Fruit fly (Drosophila melanogaster) whole organism, embryonic: ENCODE data around the gene CG32751.

Experiments
- Abd-B ChIP-seq: fragments of 200-800 bp; sonication (Bioruptor generic); optimal IDR thresholded peaks from 2 replicates; lab custom pipeline; 2018; ENCODE audit warnings: missing biosample characterization, mild to moderate bottlenecking, missing genetic modification characterization, moderate library complexity
- Atf-2 ChIP-seq: fragments of 200-800 bp; sonication (Bioruptor generic); optimal IDR thresholded peaks from 2 replicates; lab custom pipeline; 2016; ENCODE audit warnings: missing biosample characterization, missing genetic modification characterization
- Atf3 ChIP-seq: fragments of 200-800 bp; sonication (Bioruptor generic); optimal IDR thresholded peaks from 3 replicates; lab custom pipeline; 2016; ENCODE audit warnings: missing biosample characterization, missing genetic modification characterization
- CG10565 ChIP-seq: fragments of 200-800 bp; sonication (Bioruptor generic); optimal IDR thresholded peaks from 3 replicates; lab custom pipeline; 2016; ENCODE audit warnings: missing biosample characterization, mild to moderate bottlenecking, missing genetic modification characterization
- CG12104 ChIP-seq: fragments of 200-800 bp; sonication (Bioruptor generic); optimal IDR thresholded peaks from 3 replicates; lab custom pipeline; 2016; ENCODE audit warnings: missing biosample characterization, missing genetic modification characterization
- CG12236 ChIP-seq: fragments of 200-800 bp; sonication (Bioruptor generic); optimal IDR thresholded peaks from 2 replicates; lab custom pipeline; 2016; ENCODE audit warnings: missing biosample characterization, missing genetic modification characterization
- CG1233 ChIP-seq: fragments of 200-800 bp; sonication (Bioruptor generic); optimal IDR thresholded peaks from 4 replicates; lab custom pipeline; 2018; ENCODE audit warnings: missing biosample characterization, mild to moderate bottlenecking, missing genetic modification characterization
- CG12769 ChIP-seq: fragments of 200-800 bp; sonication (Bioruptor generic); optimal IDR thresholded peaks from 2 replicates; lab custom pipeline; 2019; ENCODE audit warnings: missing biosample characterization, mild to moderate bottlenecking, missing genetic modification characterization, moderate library complexity
- CG15011 ChIP-seq: fragments of 200-800 bp; sonication (Bioruptor generic); optimal IDR thresholded peaks from 3 replicates; lab custom pipeline; 2018; ENCODE audit warnings: missing biosample characterization, mild to moderate bottlenecking, missing genetic modification characterization
- CG17186 ChIP-seq: fragments of 200-800 bp; sonication (Bioruptor generic); optimal IDR thresholded peaks from 3 replicates; lab custom pipeline; 2017; ENCODE audit warnings: missing biosample characterization, missing genetic modification reagents, missing genetic modification characterization
- CG4424 ChIP-seq: fragments of 200-800 bp; sonication (Bioruptor generic); optimal IDR thresholded peaks from 3 replicates; lab custom pipeline; 2016; ENCODE audit warnings: missing biosample characterization, missing genetic modification characterization
- CG5245 ChIP-seq: fragments of 200-800 bp; sonication (Bioruptor generic); optimal IDR thresholded peaks from 3 replicates; lab custom pipeline; 2016; ENCODE audit warnings: missing biosample characterization, missing genetic modification characterization
- CG6689 ChIP-seq: fragments of 200-800 bp; sonication (Bioruptor generic); IDR thresholded peaks from 2 replicates; pipeline ENCODE4 v1.3.6; 2022; ENCODE audit warnings: missing biosample characterization, missing genetic modification characterization
- CG7963 ChIP-seq: fragments of 200-800 bp; sonication (Bioruptor generic); IDR thresholded peaks from 3 replicates; pipeline ENCODE4 v1.3.6; 2022; ENCODE audit warnings: missing biosample characterization, missing genetic modification characterization; ENCODE audit not compliant: partially characterized antibody
- CG8478 ChIP-seq: fragments of >200 bp; optimal IDR thresholded peaks from 2 replicates; lab custom pipeline; 2018
- CkIIα-i1 ChIP-seq: fragments of 200-800 bp; sonication (Bioruptor generic); IDR thresholded peaks from 2 replicates; pipeline ENCODE4 v1.3.6; 2022; ENCODE audit warnings: missing biosample characterization, missing genetic modification characterization
- E2f2 ChIP-seq: fragments of 200-800 bp; sonication (Bioruptor generic); IDR thresholded peaks from 2 replicates; pipeline ENCODE4 v1.3.6; 2022; ENCODE audit warnings: missing biosample characterization, missing genetic modification characterization
- Ets65A ChIP-seq: fragments of 200-800 bp; sonication (Bioruptor generic); peaks from one replicate; lab custom pipeline; 2016; ENCODE audit warnings: missing biosample characterization, missing genetic modification characterization
- Fer2 ChIP-seq: fragments of 200-800 bp; sonication (Bioruptor generic); optimal IDR thresholded peaks from 2 replicates; lab custom pipeline; 2018; ENCODE audit warnings: missing biosample characterization, mild to moderate bottlenecking, missing genetic modification characterization, moderate library complexity
- Gug ChIP-seq: fragments of 200-800 bp; sonication (Bioruptor generic); IDR thresholded peaks from 4 replicates; pipeline ENCODE4 v1.3.6; 2022; ENCODE audit warnings: missing biosample characterization, missing genetic modification characterization
- H2.0 ChIP-seq: fragments of 200-800 bp; sonication (Bioruptor generic); IDR thresholded peaks from 2 replicates; pipeline ENCODE4 v1.3.6; 2022; ENCODE audit warnings: missing biosample characterization, missing genetic modification characterization
- HHEX ChIP-seq: fragments of 200-800 bp; sonication (Bioruptor generic); optimal IDR thresholded peaks from 3 replicates; lab custom pipeline; 2017; ENCODE audit warnings: missing biosample characterization, mild to moderate bottlenecking, missing genetic modification characterization, missing genetic modification reagents
- HmgD ChIP-seq: fragments of 200-800 bp; sonication (Bioruptor generic); optimal IDR thresholded peaks from 3 replicates; lab custom pipeline; 2016; ENCODE audit warnings: missing biosample characterization, missing genetic modification characterization
- Lhr ChIP-seq: fragments of 200-800 bp; sonication (Bioruptor generic); optimal IDR thresholded peaks from 3 replicates; lab custom pipeline; 2017; ENCODE audit warnings: mild to moderate bottlenecking, missing biosample characterization, missing genetic modification reagents, missing genetic modification characterization
- MBD-R2 ChIP-seq: fragments of 200-800 bp; sonication (Bioruptor generic); IDR thresholded peaks from 2 replicates; pipeline ENCODE4 v1.3.6; 2022; ENCODE audit warnings: missing biosample characterization, missing genetic modification characterization
- Neu2 ChIP-seq: fragments of 200-800 bp; sonication (Bioruptor generic); optimal IDR thresholded peaks from 3 replicates; lab custom pipeline; 2016; ENCODE audit warnings: missing biosample characterization, missing genetic modification characterization, borderline replicate concordance
- PHDP ChIP-seq: fragments of 200-800 bp; sonication (Bioruptor generic); optimal IDR thresholded peaks from 3 replicates; lab custom pipeline; 2018; ENCODE audit warnings: missing biosample characterization, mild to moderate bottlenecking, missing genetic modification characterization, moderate library complexity
- Side ChIP-seq: fragments of 200-800 bp; sonication (Bioruptor generic); optimal IDR thresholded peaks from 2 replicates; lab custom pipeline; 2016; ENCODE audit warnings: missing biosample characterization, missing genetic modification characterization
- Sox102F ChIP-seq: fragments of 200-800 bp; sonication (Bioruptor generic); optimal IDR thresholded peaks from 2 replicates; lab custom pipeline; 2018; ENCODE audit warnings: missing biosample characterization, mild to moderate bottlenecking, missing genetic modification characterization, moderate library complexity
- Sry-β ChIP-seq: fragments of 200-800 bp; sonication (Bioruptor generic); optimal IDR thresholded peaks from 2 replicates; lab custom pipeline; 2018; ENCODE audit warnings: missing biosample characterization, mild to moderate bottlenecking, missing genetic modification characterization, moderate library complexity
- Vsx1 ChIP-seq: fragments of 200-800 bp; sonication (Bioruptor generic); optimal IDR thresholded peaks from 2 replicates; lab custom pipeline; 2017; ENCODE audit warnings: missing biosample characterization, mild to moderate bottlenecking, missing genetic modification characterization, missing genetic modification reagents
- ash1 ChIP-seq: fragments of 200-800 bp; sonication (Bioruptor generic); optimal IDR thresholded peaks from 2 replicates; lab custom pipeline; 2018; ENCODE audit warnings: missing biosample characterization, mild to moderate bottlenecking, missing genetic modification characterization
- cad ChIP-seq: fragments of >200 bp; optimal IDR thresholded peaks from 2 replicates; lab custom pipeline; 2017; ENCODE audit warnings: missing biosample characterization, missing genetic modification characterization
- cas ChIP-seq: fragments of 200-800 bp; sonication (Bioruptor generic); IDR thresholded peaks from 2 replicates; pipeline ENCODE4 v1.3.6; 2022; ENCODE audit warnings: missing biosample characterization, missing genetic modification characterization
- cato ChIP-seq: fragments of 200-800 bp; sonication (Bioruptor generic); optimal IDR thresholded peaks from 2 replicates; lab custom pipeline; 2016; ENCODE audit warnings: missing biosample characterization, missing genetic modification characterization, borderline replicate concordance
- corto ChIP-seq: fragments of 200-800 bp; sonication (Bioruptor generic); optimal IDR thresholded peaks from 2 replicates; lab custom pipeline; 2016; ENCODE audit warnings: missing biosample characterization, mild to moderate bottlenecking, missing genetic modification characterization, moderate library complexity
- insv ChIP-seq, 2 experiments: fragments of 200-800 bp; sonication (Bioruptor generic); optimal IDR thresholded peaks; 3 replicates each; lab custom pipeline; 2016 to 2018; ENCODE audit warnings: missing biosample characterization in 2 of 2, missing genetic modification characterization in 2 of 2
- otp ChIP-seq: fragments of 200-800 bp; sonication (Bioruptor generic); IDR thresholded peaks from 3 replicates; pipeline ENCODE4, ENCODE4 v1.3.6; 2022; ENCODE audit warnings: missing biosample characterization, missing genetic modification characterization
- pb ChIP-seq: fragments of 200-800 bp; sonication (Bioruptor generic); optimal IDR thresholded peaks from 3 replicates; lab custom pipeline; 2016; ENCODE audit warnings: missing biosample characterization, missing genetic modification characterization
- pnt ChIP-seq: fragments of 200-800 bp; sonication (Bioruptor generic); optimal IDR thresholded peaks from 3 replicates; lab custom pipeline; 2016; ENCODE audit warnings: missing biosample characterization, missing genetic modification characterization
- pum ChIP-seq: fragments of 200-800 bp; sonication (Bioruptor generic); optimal IDR thresholded peaks from 2 replicates; lab custom pipeline; 2016; ENCODE audit warnings: missing biosample characterization, missing genetic modification characterization
- salm ChIP-seq: fragments of 200-800 bp; sonication (Bioruptor generic); optimal IDR thresholded peaks from 2 replicates; lab custom pipeline; 2018; ENCODE audit warnings: missing biosample characterization, mild to moderate bottlenecking, missing genetic modification characterization
- sima ChIP-seq: fragments of 200-800 bp; sonication (Bioruptor generic); optimal IDR thresholded peaks from 2 replicates; lab custom pipeline; 2016; ENCODE audit warnings: missing biosample characterization, missing genetic modification characterization
- so ChIP-seq: fragments of 200-800 bp; sonication (Bioruptor generic); IDR thresholded peaks from 3 replicates; pipeline ENCODE4 v1.3.6; 2022; ENCODE audit warnings: missing biosample characterization, missing genetic modification characterization
- sob ChIP-seq: fragments of 200-800 bp; sonication (Bioruptor generic); IDR thresholded peaks from 2 replicates; pipeline ENCODE4 v1.3.6; 2022; ENCODE audit warnings: missing biosample characterization, missing genetic modification characterization
- tgo ChIP-seq: fragments of 200-800 bp; sonication (Bioruptor generic); IDR thresholded peaks from 3 replicates; pipeline ENCODE4 v1.3.6; 2022; ENCODE audit warnings: missing biosample characterization, missing genetic modification characterization
- tna ChIP-seq: fragments of 200-800 bp; sonication (Bioruptor generic); IDR thresholded peaks from 2 replicates; pipeline ENCODE4 v1.3.6; 2022; ENCODE audit warnings: missing biosample characterization, missing genetic modification characterization; ENCODE audit not compliant: partially characterized antibody
- trh ChIP-seq: fragments of 200-800 bp; sonication (Bioruptor generic); optimal IDR thresholded peaks from 2 replicates; lab custom pipeline; 2016; ENCODE audit warnings: missing biosample characterization, missing genetic modification characterization
- vnd ChIP-seq: fragments of 200-800 bp; sonication (Bioruptor generic); IDR thresholded peaks from 3 replicates; pipeline ENCODE4 v1.3.6; 2022; ENCODE audit warnings: missing biosample characterization, missing genetic modification characterization; ENCODE audit not compliant: partially characterized antibody
- wor ChIP-seq: fragments of 200-800 bp; sonication (Bioruptor generic); IDR thresholded peaks from 2 replicates; pipeline ENCODE4 v1.3.6; 2022; ENCODE audit warnings: missing biosample characterization, missing genetic modification characterization
- zfh1 ChIP-seq: fragments of 200-800 bp; sonication (Bioruptor generic); IDR thresholded peaks from 3 replicates; pipeline ENCODE4 v1.3.6; 2022; ENCODE audit warnings: missing biosample characterization, missing genetic modification characterization

CG32751 gene

DNA sequence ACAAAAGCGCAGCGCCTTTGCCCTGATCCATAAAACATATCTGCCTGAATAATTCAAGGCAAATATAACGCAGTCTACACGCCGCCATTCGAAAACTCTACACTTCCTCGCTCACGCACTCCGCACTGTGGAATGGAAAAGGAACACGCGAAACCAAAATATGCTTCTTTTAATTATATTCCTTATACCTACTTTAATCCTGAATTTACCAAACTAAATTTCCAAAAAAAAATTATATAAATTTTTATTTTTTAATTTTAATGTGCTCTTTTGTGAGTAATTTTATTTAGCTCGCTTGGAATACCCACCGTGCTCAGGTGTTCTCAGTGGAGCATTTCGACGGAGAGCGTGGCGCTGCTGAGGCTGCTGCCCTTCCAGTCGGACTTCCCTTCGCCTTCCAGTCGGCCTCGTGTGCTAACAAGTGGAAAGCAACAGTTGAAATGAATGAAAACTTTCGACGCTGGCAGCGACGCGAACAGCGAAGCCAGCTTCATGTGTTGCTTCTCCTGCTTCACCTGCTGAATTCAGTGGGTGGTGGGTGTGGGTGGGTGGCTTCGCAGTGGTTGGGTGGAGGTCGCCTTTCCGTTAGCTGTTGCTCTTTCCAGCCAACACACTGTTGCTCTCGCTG, 5.2 kb downstream of the CG32751 start (continued):
- TF ChIP-seq CG10565 (no peak), trh (GFP tag; lab: Kevin White, UChicago) (no peak), Fer2 (tag; lab: Kevin White, UChicago) (peak; percentile 68), cato (GFP tag; lab: Kevin White, UChicago) (peak; percentile 8), salm (tag; lab: Kevin White, UChicago) (no peak), cad (GFP tag; lab: Kevin White, UChicago) (no peak), Atf-2 (GFP tag; lab: Kevin White, UChicago) (no peak), HmgD (GFP tag; lab: Kevin White, UChicago) (no peak), tna (no peak), Ets65A (GFP tag; lab: Kevin White, UChicago) (peak; percentile 93), MBD-R2 (GFP tag; lab: Robert Waterston, UW) (peak; percentile 57; the same call in 1 of the 2 replicates), CG5245 (GFP tag; lab: Kevin White, UChicago) (peak; percentile 28), Vsx1 (GFP tag; lab: Kevin White, UChicago) (peak; percentile 28), CG4424 (GFP tag; lab: Kevin White, UChicago) (peak; percentile 50), CG8478 (no peak), HHEX (peak; percentile 78), Atf3 (no peak), ash1 (GFP tag; lab: Kevin White, UChicago) (no peak), corto (GFP tag; lab: Kevin White, UChicago) (no peak), CG1233 (GFP tag; lab: Kevin White, UChicago) (peak; percentile 60), CG17186 (GFP tag; lab: Kevin White, UChicago) (no peak), otp (GFP tag; lab: Robert Waterston, UW) (peak; percentile 73; the same call in 1 of the 3 replicates), E2f2 (peak; percentile 67), CG12104 (GFP tag; lab: Kevin White, UChicago) (peak; percentile 55), CG12236 (no peak), so (GFP tag; lab: Robert Waterston, UW) (peak; percentile 88), Sry-β (GFP tag; lab: Kevin White, UChicago) (no peak), Gug (GFP tag; lab: Robert Waterston, UW) (peak; percentile 75), Lhr (GFP tag; lab: Kevin White, UChicago) (no peak), CG15011 (GFP tag; lab: Kevin White, UChicago) (peak; percentile 66), Neu2 (no peak), cas (GFP tag; lab: Robert Waterston, UW) (peak; percentile 76), zfh1 (GFP tag; lab: Robert Waterston, UW) (peak; percentile 91), pum (GFP tag; lab: Kevin White, UChicago) (no peak), insv (GFP tag; optimal IDR thresholded peaks at IDR 0.05; lab: Kevin White, UChicago) (no peak), CG7963 (GFP tag; lab: Robert Waterston, UW) (no peak), CG12769 (tag; lab: Kevin White, UChicago) (no peak), sima (GFP tag; lab: Kevin White, UChicago) (no peak), wor (GFP tag; lab: Robert Waterston, UW) (peak; percentile 87), pnt (no peak), Abd-B (GFP tag; lab: Kevin White, UChicago) (peak; percentile 54), tgo (GFP tag; lab: Robert Waterston, UW) (peak; percentile 93), CG6689 (GFP tag; lab: Robert Waterston, UW) (peak; percentile 91), Side (no peak), CkIIα-i1 (GFP tag; lab: Robert Waterston, UW) (no peak), pb (GFP tag; lab: Kevin White, UChicago) (no peak), PHDP (peak; percentile 88), sob (GFP tag; lab: Robert Waterston, UW) (peak; percentile 93), vnd (GFP tag; lab: Robert Waterston, UW) (no peak), H2.0 (GFP tag; lab: Robert Waterston, UW) (peak; percentile 84), Sox102F (peak; percentile 88)
